Worm (Caenorhabditis elegans): ENCODE results near the gene atg-13.

- no peak for TF ChIP-seq ref-1 (GFP tag; conservative IDR thresholded peaks at IDR 0.05)
- TF ChIP-seq tab-1 (GFP tag; IDR thresholded peaks at IDR 0.05), result no peak
- TF ChIP-seq ztf-29 (GFP tag; IDR thresholded peaks at IDR 0.05), result no peak
- TF ChIP-seq ztf-23 (GFP tag; IDR thresholded peaks at IDR 0.05), result no peak
- TF ChIP-seq T22C8.4 (GFP tag; IDR thresholded peaks at IDR 0.05), result no peak
- TF ChIP-seq med-1 (GFP tag; optimal IDR thresholded peaks at IDR 0.05; ENCODE audit: insufficient read depth), result no peak
Observed at ce11 chrIII:8108490-8108889, 49.5 kb downstream of the atg-13 start, which contains the start of gene C14B9.3.
